Comparison of ENCODE assay signal across 2 worm cellular contexts in genomic region chrIII:1625660-1626275, ce11.
TF ChIP-seq lines count a peak whose summit lies in the region.

No protein-coding gene starts in this region.

TF ChIP-seq in whole organism, L4 larva, 104 proteins besides CTCF, POLR2A, EP300 and RAD21 (continued from another document):
- no peak for TF ChIP-seq lin-39 (tag; optimal IDR thresholded peaks at IDR 0.05; lab: Kevin White, UChicago)
- no peak for TF ChIP-seq zfp-2 (tag; optimal IDR thresholded peaks at IDR 0.05; lab: Kevin White, UChicago)
- peak; percentile 67; the same call in 1 of the 2 replicates for TF ChIP-seq lim-7 (GFP tag; IDR thresholded peaks at IDR 0.05; lab: Robert Waterston, UW)
- TF ChIP-seq ceh-82 (tag; optimal IDR thresholded peaks at IDR 0.05; lab: Kevin White, UChicago) = no peak
- peak; percentile 47 for TF ChIP-seq ama-1 (optimal IDR thresholded peaks at IDR 0.05; lab: Kevin White, UChicago)
- no peak for TF ChIP-seq ZK337.2 (GFP tag; IDR thresholded peaks at IDR 0.05; lab: Robert Waterston, UW)
- no peak for TF ChIP-seq hif-1 (tag; optimal IDR thresholded peaks at IDR 0.05; lab: Kevin White, UChicago)
- TF ChIP-seq dve-1 (tag; optimal IDR thresholded peaks at IDR 0.05; lab: Kevin White, UChicago; ENCODE audit: insufficient read depth) = no peak
- TF ChIP-seq lin-29 (GFP tag; IDR thresholded peaks at IDR 0.05; lab: Robert Waterston, UW) = no peak
- TF ChIP-seq R02D3.7 (tag; optimal IDR thresholded peaks at IDR 0.05; lab: Kevin White, UChicago) = no peak
- no peak for TF ChIP-seq cey-2 (tag; optimal IDR thresholded peaks at IDR 0.05; lab: Kevin White, UChicago; ENCODE audit: borderline replicate concordance, insufficient read depth)
- TF ChIP-seq F49E8.2 (tag; optimal IDR thresholded peaks at IDR 0.05; lab: Kevin White, UChicago; ENCODE audit: borderline replicate concordance) = no peak
- no peak for TF ChIP-seq nhr-76 (tag; optimal IDR thresholded peaks at IDR 0.05; lab: Kevin White, UChicago)
- peak in 1 of 2 experiments; percentile 63; a peak in 1 of 4 replicates for TF ChIP-seq madf-5 (GFP tag; IDR thresholded peaks at IDR 0.05; lab: Robert Waterston, UW)
- TF ChIP-seq nhr-6 (tag; optimal IDR thresholded peaks at IDR 0.05; lab: Kevin White, UChicago) = no peak
- no peak for TF ChIP-seq nhr-237 (tag; optimal IDR thresholded peaks at IDR 0.05; lab: Kevin White, UChicago)
- TF ChIP-seq nhr-11 (tag; optimal IDR thresholded peaks at IDR 0.05; lab: Kevin White, UChicago) = no peak
- no peak for TF ChIP-seq attf-4 (tag; optimal IDR thresholded peaks at IDR 0.05; lab: Kevin White, UChicago)
- TF ChIP-seq nhr-42 (GFP tag; IDR thresholded peaks at IDR 0.05; lab: Robert Waterston, UW) = no peak
- peak; percentile 56; the same call in 1 of the 2 replicates for TF ChIP-seq snpc-1.2 (GFP tag; IDR thresholded peaks at IDR 0.05; lab: Robert Waterston, UW)
- TF ChIP-seq nhr-111 (GFP tag; optimal IDR thresholded peaks at IDR 0.05; lab: Kevin White, UChicago) = peak; percentile 44
- TF ChIP-seq hlh-11 (tag; optimal IDR thresholded peaks at IDR 0.05; lab: Kevin White, UChicago) = no peak
- no peak for TF ChIP-seq ZK546.5 (tag; optimal IDR thresholded peaks at IDR 0.05; lab: Kevin White, UChicago)
- TF ChIP-seq Y105C5A.15 (GFP tag; IDR thresholded peaks at IDR 0.05; lab: Robert Waterston, UW) = 0 out of 2 replicates have a peak, but pooled peaks have one; percentile 10
- TF ChIP-seq T20F7.1 (GFP tag; optimal IDR thresholded peaks at IDR 0.05; lab: Kevin White, UChicago) = no peak
- TF ChIP-seq pqm-1 (tag; optimal IDR thresholded peaks at IDR 0.05; lab: Kevin White, UChicago) = no peak
- no peak for TF ChIP-seq F26F4.8 (GFP tag; conservative IDR thresholded peaks at IDR 0.05; lab: Robert Waterston, UW)
- no peak for TF ChIP-seq mes-2 (tag; optimal IDR thresholded peaks at IDR 0.05; lab: Kevin White, UChicago; ENCODE audit: poor library complexity, severe bottlenecking)
- TF ChIP-seq dpl-1 (GFP tag; optimal IDR thresholded peaks at IDR 0.05; lab: Kevin White, UChicago) = no peak
- no peak for TF ChIP-seq ces-1 (GFP tag; optimal IDR thresholded peaks at IDR 0.05; lab: Kevin White, UChicago)
- no peak for TF ChIP-seq nhr-41 (GFP tag; IDR thresholded peaks at IDR 0.05; lab: Robert Waterston, UW)
- no peak for TF ChIP-seq spr-3 (GFP tag; optimal IDR thresholded peaks at IDR 0.05; lab: Kevin White, UChicago)
- TF ChIP-seq vab-7 (GFP tag; IDR thresholded peaks at IDR 0.05; lab: Robert Waterston, UW) = peak; percentile 43; the same call in 1 of the 2 replicates
- TF ChIP-seq dmd-6 (GFP tag; IDR thresholded peaks at IDR 0.05; lab: Robert Waterston, UW) = no peak
- TF ChIP-seq Y48G9A.11 (GFP tag; IDR thresholded peaks at IDR 0.05; lab: Robert Waterston, UW) = peak; percentile 63
- TF ChIP-seq daf-12 (tag; optimal IDR thresholded peaks at IDR 0.05; lab: Kevin White, UChicago) = no peak
- no peak for TF ChIP-seq rbr-2 (tag; optimal IDR thresholded peaks at IDR 0.05; lab: Kevin White, UChicago)
- no peak for TF ChIP-seq ceh-28 (tag; optimal IDR thresholded peaks at IDR 0.05; lab: Kevin White, UChicago)
- no peak for TF ChIP-seq nhr-77 (tag; optimal IDR thresholded peaks at IDR 0.05; lab: Kevin White, UChicago)
- no peak for TF ChIP-seq ceh-32 (tag; optimal IDR thresholded peaks at IDR 0.05; lab: Kevin White, UChicago; ENCODE audit: poor library complexity)
- no peak for TF ChIP-seq unc-39 (tag; optimal IDR thresholded peaks at IDR 0.05; lab: Kevin White, UChicago)
- no peak for TF ChIP-seq fkh-10 (GFP tag; optimal IDR thresholded peaks at IDR 0.05; lab: Kevin White, UChicago)
- no peak for TF ChIP-seq zip-11 (GFP tag; IDR thresholded peaks at IDR 0.05; lab: Robert Waterston, UW)
- no peak for TF ChIP-seq gei-8 (GFP tag; optimal IDR thresholded peaks at IDR 0.05; lab: Kevin White, UChicago)
- peak; percentile 30 for TF ChIP-seq Y5F2A.4 (GFP tag; optimal IDR thresholded peaks at IDR 0.05; lab: Kevin White, UChicago)
- TF ChIP-seq ceh-44 (GFP tag; IDR thresholded peaks at IDR 0.05; lab: Robert Waterston, UW) = no peak
- no peak for TF ChIP-seq hlh-30 (tag; optimal IDR thresholded peaks at IDR 0.05; lab: Kevin White, UChicago; ENCODE audit: insufficient read depth)
- no peak for TF ChIP-seq snpc-4 (tag; optimal IDR thresholded peaks at IDR 0.05; lab: Kevin White, UChicago)
- no peak for TF ChIP-seq unc-62 (GFP tag; optimal IDR thresholded peaks at IDR 0.05 in 1 of 2; lab: Kevin White, UChicago)
- TF ChIP-seq unc-62 (tag; optimal IDR thresholded peaks at IDR 0.05; lab: Kevin White, UChicago) = no peak
- TF ChIP-seq lin-13 (GFP tag; optimal IDR thresholded peaks at IDR 0.05; lab: Kevin White, UChicago) = no peak
- peak; percentile 83 for TF ChIP-seq egl-43 (GFP tag; IDR thresholded peaks at IDR 0.05; lab: Robert Waterston, UW)
- TF ChIP-seq F10B5.3 (tag; optimal IDR thresholded peaks at IDR 0.05; lab: Kevin White, UChicago) = no peak
- no peak for TF ChIP-seq set-16 (GFP tag; IDR thresholded peaks at IDR 0.05; lab: Robert Waterston, UW)
- TF ChIP-seq sdz-12 (GFP tag; optimal IDR thresholded peaks at IDR 0.05; lab: Kevin White, UChicago) = no peak
- TF ChIP-seq mxl-3 (GFP tag; optimal IDR thresholded peaks at IDR 0.05; lab: Kevin White, UChicago) = no peak
- no peak for TF ChIP-seq zag-1 (tag; optimal IDR thresholded peaks at IDR 0.05; lab: Kevin White, UChicago)
- TF ChIP-seq D1046.2 (GFP tag; IDR thresholded peaks at IDR 0.05; lab: Robert Waterston, UW) = peak; percentile 67; the same call in 1 of the 2 replicates
- TF ChIP-seq ztf-11 (tag; optimal IDR thresholded peaks at IDR 0.05; lab: Kevin White, UChicago) = no peak
- peak; percentile 28 for TF ChIP-seq mep-1 (tag; optimal IDR thresholded peaks at IDR 0.05; lab: Kevin White, UChicago)
- no peak for TF ChIP-seq tra-1 (GFP tag; IDR thresholded peaks at IDR 0.05; lab: Robert Waterston, UW)
- TF ChIP-seq ztf-7 (tag; optimal IDR thresholded peaks at IDR 0.05; lab: Kevin White, UChicago) = no peak

TF ChIP-seq in whole organism, young adult, 124 proteins besides CTCF, POLR2A, EP300 and RAD21 (continued from another document):
- TF ChIP-seq B0336.3 (GFP tag; IDR thresholded peaks at IDR 0.05; lab: Robert Waterston, UW) = peak; percentile 79
- TF ChIP-seq B0261.1 (tag; optimal IDR thresholded peaks at IDR 0.05; lab: Kevin White, UChicago) = peak; percentile 21
- peak; percentile 85 for TF ChIP-seq chd-7 (tag; optimal IDR thresholded peaks at IDR 0.05; lab: Kevin White, UChicago)
- no peak for TF ChIP-seq Y95B8A.8 (GFP tag; IDR thresholded peaks at IDR 0.05; lab: Robert Waterston, UW)
- peak; percentile 46; the same call in 1 of the 2 replicates for TF ChIP-seq egrh-3 (GFP tag; IDR thresholded peaks at IDR 0.05; lab: Robert Waterston, UW)
- no peak for TF ChIP-seq B0019.2 (GFP tag; conservative IDR thresholded peaks at IDR 0.05; lab: Robert Waterston, UW)
- peak; percentile 66 for TF ChIP-seq madf-6 (GFP tag; IDR thresholded peaks at IDR 0.05; lab: Robert Waterston, UW)
- no peak for TF ChIP-seq bed-2 (GFP tag; IDR thresholded peaks at IDR 0.05; lab: Robert Waterston, UW)
- no peak for TF ChIP-seq Y67H2A.10 (GFP tag; conservative IDR thresholded peaks at IDR 0.05; lab: Robert Waterston, UW)
- no peak for TF ChIP-seq ztf-6 (GFP tag; IDR thresholded peaks at IDR 0.05; lab: Robert Waterston, UW)
- TF ChIP-seq C17E4.6 (GFP tag; IDR thresholded peaks at IDR 0.05; lab: Robert Waterston, UW) = no peak; the same call in 1 of the 2 replicates
- peak; percentile 89 for TF ChIP-seq F52B5.7 (tag; optimal IDR thresholded peaks at IDR 0.05; lab: Kevin White, UChicago)
- TF ChIP-seq madf-10 (tag; optimal IDR thresholded peaks at IDR 0.05; lab: Kevin White, UChicago) = peak; percentile 32
- no peak for TF ChIP-seq ceh-91 (GFP tag; IDR thresholded peaks at IDR 0.05; lab: Robert Waterston, UW)
- no peak for TF ChIP-seq rcor-1 (GFP tag; IDR thresholded peaks at IDR 0.05; lab: Robert Waterston, UW)
- TF ChIP-seq T07F8.4 (tag; optimal IDR thresholded peaks at IDR 0.05; lab: Kevin White, UChicago) = peak; percentile 14
- TF ChIP-seq ceh-79 (tag; optimal IDR thresholded peaks at IDR 0.05; lab: Kevin White, UChicago) = peak; percentile 76
- TF ChIP-seq unc-62 (GFP tag; optimal IDR thresholded peaks at IDR 0.05; lab: Kevin White, UChicago) = no peak
- TF ChIP-seq snpc-1.1 (tag; optimal IDR thresholded peaks at IDR 0.05; lab: Kevin White, UChicago; ENCODE audit: insufficient read depth) = no peak
- TF ChIP-seq ceh-40 (GFP tag; IDR thresholded peaks at IDR 0.05; lab: Robert Waterston, UW) = 0 out of 2 replicates have a peak, but pooled peaks have one; percentile 18
- TF ChIP-seq Y53F4B.3 (GFP tag; IDR thresholded peaks at IDR 0.05; lab: Robert Waterston, UW) = no peak
- TF ChIP-seq hlh-12 (tag; optimal IDR thresholded peaks at IDR 0.05; lab: Kevin White, UChicago) = no peak
- TF ChIP-seq nhr-27 (tag; optimal IDR thresholded peaks at IDR 0.05; lab: Kevin White, UChicago) = no peak
- TF ChIP-seq dox-1 (GFP tag; IDR thresholded peaks at IDR 0.05; lab: Robert Waterston, UW) = peak; percentile 50; the same call in 1 of the 2 replicates
- TF ChIP-seq lsy-27 (tag; optimal IDR thresholded peaks at IDR 0.05; lab: Kevin White, UChicago; ENCODE audit: borderline replicate concordance, insufficient read depth) = no peak
- no peak for TF ChIP-seq F33H1.4 (GFP tag; IDR thresholded peaks at IDR 0.05; lab: Robert Waterston, UW)
- peak; percentile 6 for TF ChIP-seq ztf-26 (tag; optimal IDR thresholded peaks at IDR 0.05; lab: Kevin White, UChicago)
- peak; percentile 47 for TF ChIP-seq zim-3 (tag; optimal IDR thresholded peaks at IDR 0.05; lab: Kevin White, UChicago)
- TF ChIP-seq ccch-3 (GFP tag; optimal IDR thresholded peaks at IDR 0.05; lab: Kevin White, UChicago) = no peak
- peak; percentile 67; the same call in 1 of the 2 replicates for TF ChIP-seq ztf-25 (GFP tag; IDR thresholded peaks at IDR 0.05; lab: Robert Waterston, UW)
- TF ChIP-seq F23B12.7 (tag; optimal IDR thresholded peaks at IDR 0.05; lab: Kevin White, UChicago; ENCODE audit: insufficient read depth) = no peak
- no peak for TF ChIP-seq ceh-58 (GFP tag; IDR thresholded peaks at IDR 0.05; lab: Robert Waterston, UW)
- TF ChIP-seq akir-1 (GFP tag; optimal IDR thresholded peaks at IDR 0.05; lab: Kevin White, UChicago) = no peak
- no peak for TF ChIP-seq egl-44 (GFP tag; IDR thresholded peaks at IDR 0.05; lab: Robert Waterston, UW)
- peak; percentile 69; the same call in 1 of the 2 replicates for TF ChIP-seq Y53G8AR.9 (GFP tag; conservative IDR thresholded peaks at IDR 0.05; lab: Robert Waterston, UW)
- no peak for TF ChIP-seq tlf-1 (GFP tag; optimal IDR thresholded peaks at IDR 0.05; lab: Kevin White, UChicago)
- TF ChIP-seq hsf-1 (GFP tag; IDR thresholded peaks at IDR 0.05; lab: Robert Waterston, UW) = peak; percentile 78
- no peak for TF ChIP-seq let-526 (GFP tag; IDR thresholded peaks at IDR 0.05; lab: Robert Waterston, UW)
- TF ChIP-seq ama-1 (optimal IDR thresholded peaks at IDR 0.05; lab: Kevin White, UChicago) = no peak
- TF ChIP-seq ama-1 (GFP tag; optimal IDR thresholded peaks at IDR 0.05; lab: Kevin White, UChicago) = peak in 1 of 2 experiments; percentile 93
- TF ChIP-seq K12H6.12 (tag; optimal IDR thresholded peaks at IDR 0.05; lab: Kevin White, UChicago) = no peak
- no peak for TF ChIP-seq nhr-179 (tag; optimal IDR thresholded peaks at IDR 0.05; lab: Kevin White, UChicago)
- no peak for TF ChIP-seq nhr-80 (tag; optimal IDR thresholded peaks at IDR 0.05; lab: Kevin White, UChicago)
- peak; percentile 15 for TF ChIP-seq attf-5 (GFP tag; optimal IDR thresholded peaks at IDR 0.05; lab: Kevin White, UChicago)
- TF ChIP-seq ztf-18 (tag; optimal IDR thresholded peaks at IDR 0.05; lab: Kevin White, UChicago) = peak; percentile 31
- no peak for TF ChIP-seq lin-35 (GFP tag; optimal IDR thresholded peaks at IDR 0.05; lab: Kevin White, UChicago)
- no peak for TF ChIP-seq sea-2 (GFP tag; IDR thresholded peaks at IDR 0.05; lab: Robert Waterston, UW)
- no peak for TF ChIP-seq egl-18 (GFP tag; IDR thresholded peaks at IDR 0.05; lab: Robert Waterston, UW)
- TF ChIP-seq dpl-1 (GFP tag; optimal IDR thresholded peaks at IDR 0.05; lab: Kevin White, UChicago) = no peak
- no peak for TF ChIP-seq mel-28 (tag; optimal IDR thresholded peaks at IDR 0.05; lab: Kevin White, UChicago; ENCODE audit: borderline replicate concordance)
- TF ChIP-seq attf-6 (GFP tag; IDR thresholded peaks at IDR 0.05; lab: Robert Waterston, UW) = 0 out of 2 replicates have a peak, but pooled peaks have one; percentile 52
- peak; percentile 80; the same call in 1 of the 2 replicates for TF ChIP-seq madf-3 (GFP tag; IDR thresholded peaks at IDR 0.05; lab: Robert Waterston, UW)
- TF ChIP-seq snpc-3.4 (tag; optimal IDR thresholded peaks at IDR 0.05; lab: Kevin White, UChicago) = no peak
- no peak for TF ChIP-seq let-607 (tag; optimal IDR thresholded peaks at IDR 0.05; lab: Kevin White, UChicago)
- no peak for TF ChIP-seq gei-17 (GFP tag; optimal IDR thresholded peaks at IDR 0.05; lab: Kevin White, UChicago)
- TF ChIP-seq tbx-9 (tag; optimal IDR thresholded peaks at IDR 0.05; lab: Kevin White, UChicago; ENCODE audit: borderline replicate concordance) = peak; percentile 80
- no peak for TF ChIP-seq him-1 (tag; optimal IDR thresholded peaks at IDR 0.05; lab: Kevin White, UChicago)
- no peak for TF ChIP-seq mxl-1 (tag; optimal IDR thresholded peaks at IDR 0.05; lab: Kevin White, UChicago)
- TF ChIP-seq mcd-1 (GFP tag; IDR thresholded peaks at IDR 0.05; lab: Robert Waterston, UW) = peak; percentile 57
- TF ChIP-seq athp-1 (tag; optimal IDR thresholded peaks at IDR 0.05; lab: Kevin White, UChicago) = peak; percentile 91
- peak; percentile 74 for TF ChIP-seq F49E8.2 (tag; optimal IDR thresholded peaks at IDR 0.05; lab: Kevin White, UChicago; ENCODE audit: insufficient read depth)
- TF ChIP-seq aptf-3 (GFP tag; IDR thresholded peaks at IDR 0.05; lab: Robert Waterston, UW) = peak; percentile 82; the same call in 1 of the 2 replicates
- TF ChIP-seq attf-3 (GFP tag; conservative IDR thresholded peaks at IDR 0.05; lab: Robert Waterston, UW) = no peak
- TF ChIP-seq tbp1 (GFP tag; optimal IDR thresholded peaks at IDR 0.05; lab: Kevin White, UChicago) = peak; percentile 36
- TF ChIP-seq hmg-20 (GFP tag; IDR thresholded peaks at IDR 0.05; lab: Robert Waterston, UW) = 0 out of 2 replicates have a peak, but pooled peaks have one; percentile 19
- peak; percentile 71 for TF ChIP-seq Y56A3A.18 (GFP tag; IDR thresholded peaks at IDR 0.05; lab: Robert Waterston, UW)
- no peak for TF ChIP-seq rec-8 (tag; optimal IDR thresholded peaks at IDR 0.05; lab: Kevin White, UChicago)
- no peak for TF ChIP-seq somi-1 (GFP tag; optimal IDR thresholded peaks at IDR 0.05; lab: Kevin White, UChicago)
- no peak for TF ChIP-seq F22D6.2 (tag; optimal IDR thresholded peaks at IDR 0.05; lab: Kevin White, UChicago)
- no peak for TF ChIP-seq mes-4 (tag; optimal IDR thresholded peaks at IDR 0.05; lab: Kevin White, UChicago)
- peak; percentile 87 for TF ChIP-seq fkh-3 (tag; optimal IDR thresholded peaks at IDR 0.05; lab: Kevin White, UChicago)
- no peak for TF ChIP-seq C06A6.2 (GFP tag; conservative IDR thresholded peaks at IDR 0.05; lab: Robert Waterston, UW)
- TF ChIP-seq unc-130 (GFP tag; optimal IDR thresholded peaks at IDR 0.05; lab: Kevin White, UChicago) = no peak
- no peak for TF ChIP-seq efl-1 (GFP tag; optimal IDR thresholded peaks at IDR 0.05; lab: Kevin White, UChicago)
- TF ChIP-seq lin-26 (GFP tag; IDR thresholded peaks at IDR 0.05; lab: Robert Waterston, UW) = peak; percentile 78
- TF ChIP-seq aptf-2 (GFP tag; conservative IDR thresholded peaks at IDR 0.05; lab: Robert Waterston, UW) = no peak
- peak; percentile 80 for TF ChIP-seq nfyb-1 (GFP tag; IDR thresholded peaks at IDR 0.05; lab: Robert Waterston, UW)
- no peak for TF ChIP-seq repo-1 (tag; optimal IDR thresholded peaks at IDR 0.05; lab: Kevin White, UChicago)
- no peak for TF ChIP-seq lin-40 (tag; optimal IDR thresholded peaks at IDR 0.05; lab: Kevin White, UChicago)
